Worm (Caenorhabditis elegans) whole organism, L1 larva: ENCODE results near the gene F02D10.6.
A peak's percentile ranks its signal among the peaks of the same experiment; 100 is the strongest.

Source experiments
- C04F5.9 ChIP-seq: sonication (generic microtip); optimal IDR thresholded peaks from 2 replicates; lab custom pipeline; 2016; ENCODE audit warnings: missing genetic modification characterization, missing compliant biosample characterization
- C16A3.4 ChIP-seq: fragments of 150-350 bp; optimal IDR thresholded peaks from 2 replicates; lab custom pipeline; 2014; ENCODE audit warnings: missing biosample characterization, missing genetic modification characterization
- C34B4.2 ChIP-seq: sonication (generic microtip); optimal IDR thresholded peaks from 2 replicates; lab custom pipeline; 2017; ENCODE audit warnings: mild to moderate bottlenecking, missing genetic modification characterization, missing compliant biosample characterization
- aha-1 ChIP-seq: fragments of 150-350 bp; optimal IDR thresholded peaks from 2 replicates; lab custom pipeline; 2014; ENCODE audit warnings: missing biosample characterization, missing genetic modification characterization
- alr-1 ChIP-seq: fragments of 200-800 bp; sonication (Bioruptor generic); optimal IDR thresholded peaks from 2 replicates; lab custom pipeline; 2018; ENCODE audit warnings: borderline replicate concordance, mild to moderate bottlenecking, missing genetic modification characterization, missing compliant biosample characterization
- ceh-63 ChIP-seq: fragments of 200-800 bp; sonication (Bioruptor generic); optimal IDR thresholded peaks from 2 replicates; lab custom pipeline; 2018; ENCODE audit warnings: mild to moderate bottlenecking, missing genetic modification characterization, missing compliant biosample characterization
- ceh-82 ChIP-seq, 3 experiments: fragments of 150-350 bp in 1 of 3; sonication (generic microtip) in 2 of 3; optimal IDR thresholded peaks; 2 replicates each; lab custom pipeline; 2014 to 2017; ENCODE audit warnings: missing biosample characterization in 3 of 3, missing genetic modification characterization in 3 of 3
- dpl-1 ChIP-seq, 3 experiments: fragments of 150-350 bp in 2 of 3; sonication (generic microtip) in 1 of 3; optimal IDR thresholded peaks; 2 replicates each; lab custom pipeline; 2014 to 2017; ENCODE audit warnings: missing biosample characterization in 3 of 3, missing genetic modification characterization in 3 of 3, missing genetic modification reagents in 3 of 3
- dsc-1 ChIP-seq: sonication (generic microtip); optimal IDR thresholded peaks from 2 replicates; lab custom pipeline; 2016; ENCODE audit warnings: mild to moderate bottlenecking, missing genetic modification characterization, missing compliant biosample characterization
- efl-1 ChIP-seq, 4 experiments: fragments of 150-350 bp; optimal IDR thresholded peaks in 3 of 4; peaks in 1 of 4; 1 replicate in 1 of 4; 2 replicates in 3 of 4; lab custom pipeline; 2014; ENCODE audit warnings: missing biosample characterization in 2 of 4, missing genetic modification characterization in 2 of 4, missing genetic modification reagents in 2 of 4
- elt-2 ChIP-seq: sonication (generic microtip); optimal IDR thresholded peaks from 2 replicates; lab custom pipeline; 2016; ENCODE audit warnings: missing genetic modification characterization, mild to moderate bottlenecking, inconsistent platforms, missing compliant biosample characterization, missing genetic modification reagents
- ets-5 ChIP-seq: fragments of 200-800 bp; sonication (Bioruptor generic); IDR thresholded peaks from 2 replicates; pipeline ENCODE4 v1.3.6; 2022; ENCODE audit warnings: missing genetic modification characterization, missing compliant biosample characterization
- fkh-10 ChIP-seq: sonication (generic microtip); optimal IDR thresholded peaks from 2 replicates; lab custom pipeline; 2017; ENCODE audit warnings: missing biosample characterization, missing genetic modification reagents, missing genetic modification characterization
- hlh-4 ChIP-seq: sonication (generic microtip); optimal IDR thresholded peaks from 2 replicates; lab custom pipeline; 2016; ENCODE audit warnings: mild to moderate bottlenecking, missing genetic modification characterization, missing compliant biosample characterization
- hpl-2 ChIP-seq: fragments of 150-350 bp; optimal IDR thresholded peaks from 2 replicates; lab custom pipeline; 2014; ENCODE audit warnings: missing biosample characterization, missing genetic modification reagents, missing genetic modification characterization
- irx-1 ChIP-seq: sonication (generic microtip); optimal IDR thresholded peaks from 2 replicates; lab custom pipeline; 2016; ENCODE audit warnings: missing genetic modification characterization, missing compliant biosample characterization
- lin-14 ChIP-seq: fragments of 200-800 bp; sonication (Bioruptor generic); optimal IDR thresholded peaks from 2 replicates; lab custom pipeline; 2018; ENCODE audit warnings: mild to moderate bottlenecking, missing genetic modification characterization, moderate library complexity, missing compliant biosample characterization
- lin-15B ChIP-seq: fragments of 150-350 bp; sonication (generic microtip); optimal IDR thresholded peaks from 3 replicates; lab custom pipeline; 2014; ENCODE audit warnings: missing biosample characterization, missing genetic modification characterization
- lin-35 ChIP-seq, 2 experiments: fragments of 150-350 bp; optimal IDR thresholded peaks; 2 replicates each; lab custom pipeline; 2014; ENCODE audit warnings: missing biosample characterization in 2 of 2, missing genetic modification characterization in 2 of 2, missing genetic modification reagents in 2 of 2
- lin-39 ChIP-seq: fragments of 150-350 bp; optimal IDR thresholded peaks from 2 replicates; lab custom pipeline; 2014; ENCODE audit warnings: missing biosample characterization, missing genetic modification reagents, missing genetic modification characterization
- lir-3 ChIP-seq: sonication (generic microtip); optimal IDR thresholded peaks from 2 replicates; lab custom pipeline; 2016; ENCODE audit warnings: mild to moderate bottlenecking, missing genetic modification characterization, moderate library complexity, missing compliant biosample characterization; ENCODE audit not compliant: poor library complexity
- lsy-2 ChIP-seq, 2 experiments: fragments of 150-350 bp; optimal IDR thresholded peaks; 2 replicates each; lab custom pipeline; 2014; ENCODE audit warnings: missing biosample characterization in 2 of 2, missing genetic modification characterization in 2 of 2
- mab-9 ChIP-seq: fragments of 200-800 bp; sonication (Bioruptor generic); IDR thresholded peaks from 2 replicates; pipeline ENCODE4 v1.3.6; 2022; ENCODE audit warnings: missing genetic modification reagents, missing genetic modification characterization, missing compliant biosample characterization
- mdl-1 ChIP-seq, 2 experiments: fragments of 150-350 bp; optimal IDR thresholded peaks; 2 replicates each; lab custom pipeline; 2014 to 2017; ENCODE audit warnings: missing biosample characterization in 2 of 2, missing genetic modification characterization in 2 of 2, inconsistent platforms in 1 of 2
- mep-1 ChIP-seq: fragments of 150-350 bp; optimal IDR thresholded peaks from 2 replicates; lab custom pipeline; 2014; ENCODE audit warnings: missing biosample characterization, missing genetic modification characterization
- nhr-11 ChIP-seq: fragments of 150-350 bp; optimal IDR thresholded peaks from 2 replicates; lab custom pipeline; 2014; ENCODE audit warnings: missing biosample characterization, missing genetic modification characterization
- nhr-19 ChIP-seq: fragments of 200-800 bp; sonication (Bioruptor generic); conservative IDR thresholded peaks from 2 replicates; pipeline ENCODE4 v1.3.6; 2022; ENCODE audit warnings: missing genetic modification characterization, missing compliant biosample characterization
- nhr-20 ChIP-seq: sonication (generic microtip); optimal IDR thresholded peaks from 2 replicates; lab custom pipeline; 2016; ENCODE audit warnings: mild to moderate bottlenecking, missing genetic modification characterization, missing compliant biosample characterization
- nhr-28 ChIP-seq: fragments of 150-350 bp; optimal IDR thresholded peaks from 2 replicates; lab custom pipeline; 2014; ENCODE audit warnings: missing biosample characterization, missing genetic modification characterization
- nhr-47 ChIP-seq: sonication (generic microtip); optimal IDR thresholded peaks from 2 replicates; lab custom pipeline; 2016; ENCODE audit warnings: mild to moderate bottlenecking, missing genetic modification characterization, moderate library complexity, missing compliant biosample characterization
- nhr-71 ChIP-seq: sonication (generic microtip); optimal IDR thresholded peaks from 2 replicates; lab custom pipeline; 2016; ENCODE audit warnings: mild to moderate bottlenecking, missing genetic modification characterization, moderate library complexity, missing compliant biosample characterization
- nhr-85 ChIP-seq: sonication (generic microtip); peaks from one replicate; lab custom pipeline; 2016; ENCODE audit warnings: missing genetic modification characterization, inconsistent platforms, missing compliant biosample characterization
- nhr-90 ChIP-seq: sonication (generic microtip); optimal IDR thresholded peaks from 2 replicates; lab custom pipeline; 2016; ENCODE audit warnings: mild to moderate bottlenecking, missing genetic modification characterization, missing compliant biosample characterization; ENCODE audit not compliant: poor library complexity
- pax-3 ChIP-seq: fragments of 200-800 bp; sonication (Bioruptor generic); optimal IDR thresholded peaks from 2 replicates; lab custom pipeline; 2018; ENCODE audit warnings: mild to moderate bottlenecking, missing genetic modification characterization, moderate library complexity, missing compliant biosample characterization
- rnt-1 ChIP-seq: sonication (generic microtip); optimal IDR thresholded peaks from 2 replicates; lab custom pipeline; 2016; ENCODE audit warnings: mild to moderate bottlenecking, missing genetic modification characterization, moderate library complexity, missing compliant biosample characterization
- skn-1 ChIP-seq: fragments of 150-350 bp; optimal IDR thresholded peaks from 2 replicates; lab custom pipeline; 2014; ENCODE audit warnings: missing biosample characterization, missing genetic modification characterization
- snu-23 ChIP-seq: sonication (generic microtip); optimal IDR thresholded peaks from 2 replicates; lab custom pipeline; 2016; ENCODE audit warnings: missing genetic modification characterization, missing compliant biosample characterization
- sox-4 ChIP-seq: sonication (generic microtip); optimal IDR thresholded peaks from 2 replicates; lab custom pipeline; 2016; ENCODE audit warnings: missing genetic modification characterization, missing compliant biosample characterization
- sptf-1 ChIP-seq: fragments of 150-350 bp; optimal IDR thresholded peaks from 2 replicates; lab custom pipeline; 2014; ENCODE audit warnings: missing biosample characterization, missing genetic modification characterization
- sup-37 ChIP-seq: fragments of 200-800 bp; sonication (Bioruptor generic); optimal IDR thresholded peaks from 2 replicates; lab custom pipeline; 2018; ENCODE audit warnings: mild to moderate bottlenecking, missing genetic modification characterization, missing compliant biosample characterization
- swsn-7 ChIP-seq: sonication (generic microtip); optimal IDR thresholded peaks from 2 replicates; lab custom pipeline; 2016; ENCODE audit warnings: missing genetic modification characterization, missing compliant biosample characterization
- tlp-1 ChIP-seq: fragments of 150-350 bp; optimal IDR thresholded peaks from 2 replicates; lab custom pipeline; 2014; ENCODE audit warnings: missing biosample characterization, missing genetic modification characterization
- unc-30 ChIP-seq: sonication (generic microtip); optimal IDR thresholded peaks from 2 replicates; lab custom pipeline; 2017; ENCODE audit warnings: missing biosample characterization, missing genetic modification characterization
- unc-62 ChIP-seq: fragments of 150-350 bp; optimal IDR thresholded peaks from 2 replicates; lab custom pipeline; 2014; ENCODE audit warnings: missing biosample characterization, missing genetic modification reagents, missing genetic modification characterization
- unc-86 ChIP-seq: sonication (generic microtip); optimal IDR thresholded peaks from 2 replicates; lab custom pipeline; 2016; ENCODE audit warnings: missing genetic modification characterization, missing compliant biosample characterization
- xbp-1 ChIP-seq: sonication (generic microtip); optimal IDR thresholded peaks from 2 replicates; lab custom pipeline; 2016; ENCODE audit warnings: missing genetic modification characterization, missing compliant biosample characterization
- ztf-11 ChIP-seq, 2 experiments: sonication (generic microtip); optimal IDR thresholded peaks; 2 replicates each; lab custom pipeline; 2016 to 2017; ENCODE audit warnings: missing genetic modification characterization in 2 of 2, missing biosample characterization in 1 of 2, missing compliant biosample characterization in 1 of 2
- ztf-4 ChIP-seq: fragments of 150-350 bp; optimal IDR thresholded peaks from 2 replicates; lab custom pipeline; 2014; ENCODE audit warnings: missing biosample characterization, missing genetic modification characterization

The F02D10.6 gene

ce11 chrX:13417479-13417878 lies 34.0 kb downstream of the F02D10.6 start:
- TF ChIP-seq nhr-28 (tag; lab: Kevin White, UChicago) (no peak), nhr-85 (tag; lab: Kevin White, UChicago) (peak; percentile 32)
- TF ChIP-seq, all 84 proteins: peak for 1

- TF ChIP-seq mab-9 (GFP tag; lab: Robert Waterston, UW) (no peak), mdl-1 (tag; optimal IDR thresholded peaks at IDR 0.05; lab: Kevin White, UChicago) (no peak), C04F5.9 (no peak), nhr-47 (tag; lab: Kevin White, UChicago) (no peak), fkh-10 (no peak), ceh-82 (tag; optimal IDR thresholded peaks at IDR 0.05; lab: Kevin White, UChicago) (no peak), nhr-71 (tag; lab: Kevin White, UChicago) (peak; percentile 19), unc-86 (tag; lab: Kevin White, UChicago) (no peak), alr-1 (tag; lab: Kevin White, UChicago) (no peak), nhr-20 (tag; lab: Kevin White, UChicago) (peak; percentile 43), snu-23 (GFP tag; lab: Kevin White, UChicago) (no peak), sptf-1 (no peak), nhr-11 (tag; lab: Kevin White, UChicago) (no peak), dpl-1 (GFP tag; optimal IDR thresholded peaks at IDR 0.05; lab: Kevin White, UChicago) (no peak), lin-39 (no peak), sup-37 (GFP tag; lab: Kevin White, UChicago) (no peak), lin-15B (tag; lab: Kevin White, UChicago) (no peak), efl-1 (optimal IDR thresholded peaks at IDR 0.05; lab: Kevin White, UChicago) (no peak), efl-1 (GFP tag; optimal IDR thresholded peaks at IDR 0.05 in 1 of 2; lab: Kevin White, UChicago) (peak in 1 of 2 experiments; percentile 65), ztf-4 (no peak), aha-1 (no peak), hlh-4 (tag; lab: Kevin White, UChicago) (no peak), ceh-63 (GFP tag; lab: Kevin White, UChicago) (no peak), sox-4 (no peak), lin-35 (GFP tag; optimal IDR thresholded peaks at IDR 0.05; lab: Kevin White, UChicago) (peak in 1 of 2 experiments; percentile 35), rnt-1 (tag; lab: Kevin White, UChicago) (no peak), hpl-2 (GFP tag; lab: Kevin White, UChicago) (no peak), tlp-1 (tag; lab: Kevin White, UChicago) (no peak), lir-3 (tag; lab: Kevin White, UChicago) (no peak), elt-2 (tag; lab: Kevin White, UChicago) (peak; percentile 94), unc-62 (GFP tag; lab: Kevin White, UChicago) (no peak)
These were observed 35.8 kb downstream of the F02D10.6 start, which contains the start of gene C29F7.2 for ce11 chrX:13415722-13416121. Gene C29F7.2 (plus strand): TSS chrX:13416078.

ce11 chrX:13414974-13415373 lies 36.5 kb downstream of the F02D10.6 start:
- TF ChIP-seq ztf-11 (tag; optimal IDR thresholded peaks at IDR 0.05; lab: Kevin White, UChicago) (no peak), xbp-1 (tag; lab: Kevin White, UChicago) (peak; percentile 20), lin-35 (GFP tag; optimal IDR thresholded peaks at IDR 0.05; lab: Kevin White, UChicago) (peak in 1 of 2 experiments; percentile 43), nhr-20 (tag; lab: Kevin White, UChicago) (peak; percentile 56), nhr-47 (tag; lab: Kevin White, UChicago) (peak; percentile 45), snu-23 (GFP tag; lab: Kevin White, UChicago) (peak; percentile 53), tlp-1 (tag; lab: Kevin White, UChicago) (no peak), skn-1 (peak; percentile 6), rnt-1 (tag; lab: Kevin White, UChicago) (peak; percentile 35), unc-30 (no peak), mep-1 (peak; percentile 33), C34B4.2 (tag; lab: Kevin White, UChicago) (no peak), mdl-1 (tag; optimal IDR thresholded peaks at IDR 0.05; lab: Kevin White, UChicago) (peak in 1 of 2 experiments; percentile 14), dsc-1 (tag; lab: Kevin White, UChicago) (peak; percentile 54), elt-2 (tag; lab: Kevin White, UChicago) (peak; percentile 2), C16A3.4 (tag; lab: Kevin White, UChicago) (peak; percentile 5), nhr-71 (tag; lab: Kevin White, UChicago) (peak; percentile 50), nhr-90 (tag; lab: Kevin White, UChicago) (peak; percentile 44), lin-14 (GFP tag; lab: Kevin White, UChicago) (peak; percentile 29), nhr-19 (GFP tag; lab: Robert Waterston, UW) (peak; percentile 51), pax-3 (tag; lab: Kevin White, UChicago) (no peak), lsy-2 (tag; optimal IDR thresholded peaks at IDR 0.05; lab: Kevin White, UChicago) (peak in 1 of 2 experiments; percentile 23), swsn-7 (peak; percentile 21), irx-1 (tag; lab: Kevin White, UChicago) (peak; percentile 13), ets-5 (GFP tag; lab: Robert Waterston, UW) (no peak)
